Fruit fly (Drosophila melanogaster) whole organism, embryonic: Measurements from ENCODE around the gene CG4230.

Experiments used
- Abd-B ChIP-seq: fragments of 200-800 bp; sonication (Bioruptor generic); optimal IDR thresholded peaks from 2 replicates; lab custom pipeline; 2018; ENCODE audit warnings: missing biosample characterization, mild to moderate bottlenecking, missing genetic modification characterization, moderate library complexity
- Adf1 ChIP-seq: fragments of 200-800 bp; sonication (Bioruptor generic); IDR thresholded peaks from 2 replicates; pipeline ENCODE4 v1.3.6; 2022; ENCODE audit warnings: missing biosample characterization, missing genetic modification characterization
- CG10147 ChIP-seq: fragments of 200-800 bp; sonication (Bioruptor generic); optimal IDR thresholded peaks from 2 replicates; lab custom pipeline; 2019; ENCODE audit warnings: missing biosample characterization, mild to moderate bottlenecking, missing genetic modification characterization, moderate library complexity
- CG11085 ChIP-seq: fragments of 200-800 bp; sonication (Bioruptor generic); IDR thresholded peaks from 2 replicates; pipeline ENCODE4 v1.3.6; 2022; ENCODE audit warnings: missing biosample characterization, missing genetic modification characterization
- CG11560 ChIP-seq: fragments of 200-800 bp; sonication (Bioruptor generic); IDR thresholded peaks from 3 replicates; pipeline ENCODE4 v1.3.6; 2022; ENCODE audit warnings: missing biosample characterization, missing genetic modification characterization
- CG12391 ChIP-seq: fragments of 200-800 bp; sonication (Bioruptor generic); optimal IDR thresholded peaks from 3 replicates; lab custom pipeline; 2018; ENCODE audit warnings: missing biosample characterization, mild to moderate bottlenecking, missing genetic modification characterization, moderate library complexity
- CG14965 ChIP-seq: fragments of 200-800 bp; sonication (Bioruptor generic); optimal IDR thresholded peaks from 2 replicates; lab custom pipeline; 2016; ENCODE audit warnings: missing biosample characterization, missing genetic modification characterization, borderline replicate concordance
- CG1647 ChIP-seq: fragments of 200-800 bp; sonication (Bioruptor generic); optimal IDR thresholded peaks from 3 replicates; lab custom pipeline; 2016; ENCODE audit warnings: missing biosample characterization, missing genetic modification characterization
- CG16815 ChIP-seq: fragments of 200-800 bp; sonication (Bioruptor generic); optimal IDR thresholded peaks from 3 replicates; lab custom pipeline; 2017; ENCODE audit warnings: missing biosample characterization, mild to moderate bottlenecking, missing genetic modification characterization
- CG17802 ChIP-seq: fragments of 200-800 bp; sonication (Bioruptor generic); optimal IDR thresholded peaks from 2 replicates; lab custom pipeline; 2018; ENCODE audit warnings: missing biosample characterization, mild to moderate bottlenecking, missing genetic modification characterization, moderate library complexity
- CG31224 ChIP-seq: fragments of 200-800 bp; sonication (Bioruptor generic); IDR thresholded peaks from 2 replicates; pipeline ENCODE4 v1.3.6; 2022; ENCODE audit warnings: missing biosample characterization, missing genetic modification characterization
- CG31365 ChIP-seq: fragments of 200-800 bp; sonication (Bioruptor generic); optimal IDR thresholded peaks from 2 replicates; lab custom pipeline; 2018; ENCODE audit warnings: missing biosample characterization, mild to moderate bottlenecking, missing genetic modification characterization
- CG31388 ChIP-seq: fragments of 200-800 bp; sonication (Bioruptor generic); optimal IDR thresholded peaks from 2 replicates; lab custom pipeline; 2016; ENCODE audit warnings: missing biosample characterization, missing genetic modification characterization
- CG4404 ChIP-seq: fragments of 200-800 bp; sonication (Bioruptor generic); IDR thresholded peaks from 2 replicates; pipeline ENCODE4 v1.3.6; 2022; ENCODE audit warnings: missing biosample characterization, missing genetic modification characterization
- CG4617 ChIP-seq: fragments of 200-800 bp; sonication (Bioruptor generic); optimal IDR thresholded peaks from 3 replicates; lab custom pipeline; 2016; ENCODE audit warnings: missing biosample characterization, missing genetic modification characterization, borderline replicate concordance
- CG5180 ChIP-seq: fragments of 200-800 bp; sonication (Bioruptor generic); optimal IDR thresholded peaks from 3 replicates; lab custom pipeline; 2017; ENCODE audit warnings: missing biosample characterization, missing genetic modification characterization, mild to moderate bottlenecking, moderate library complexity, missing genetic modification reagents
- CG7357 ChIP-seq: fragments of 200-800 bp; sonication (Bioruptor generic); IDR thresholded peaks from 3 replicates; pipeline ENCODE4 v1.3.6; 2022; ENCODE audit warnings: missing biosample characterization, missing genetic modification characterization
- CG7963 ChIP-seq: fragments of 200-800 bp; sonication (Bioruptor generic); IDR thresholded peaks from 3 replicates; pipeline ENCODE4 v1.3.6; 2022; ENCODE audit warnings: missing biosample characterization, missing genetic modification characterization; ENCODE audit not compliant: partially characterized antibody
- CG8281 ChIP-seq: fragments of 200-800 bp; sonication (Bioruptor generic); optimal IDR thresholded peaks from 2 replicates; lab custom pipeline; 2018; ENCODE audit warnings: missing biosample characterization, mild to moderate bottlenecking, missing genetic modification characterization, moderate library complexity
- D19A ChIP-seq: fragments of 200-800 bp; optimal IDR thresholded peaks from 3 replicates; lab custom pipeline; 2019; ENCODE audit warnings: missing biosample characterization, mild to moderate bottlenecking, missing genetic modification characterization, moderate library complexity
- Dref ChIP-seq: fragments of 200-800 bp; sonication (Bioruptor generic); IDR thresholded peaks from 2 replicates; pipeline ENCODE4 v1.3.6; 2022; ENCODE audit warnings: missing biosample characterization, missing genetic modification characterization
- Elba2 ChIP-seq: fragments of 200-800 bp; sonication (Bioruptor generic); optimal IDR thresholded peaks from 3 replicates; lab custom pipeline; 2016; ENCODE audit warnings: missing biosample characterization, missing genetic modification characterization
- Hr3 ChIP-seq: fragments of 200-800 bp; sonication (Bioruptor generic); optimal IDR thresholded peaks from 3 replicates; lab custom pipeline; 2016; ENCODE audit warnings: missing biosample characterization, missing genetic modification characterization
- Jarid2 ChIP-seq: fragments of 200-800 bp; sonication (Bioruptor generic); optimal IDR thresholded peaks from 3 replicates; lab custom pipeline; 2017; ENCODE audit warnings: mild to moderate bottlenecking, missing biosample characterization, missing genetic modification reagents, missing genetic modification characterization
- Lhr ChIP-seq: fragments of 200-800 bp; sonication (Bioruptor generic); optimal IDR thresholded peaks from 3 replicates; lab custom pipeline; 2017; ENCODE audit warnings: mild to moderate bottlenecking, missing biosample characterization, missing genetic modification reagents, missing genetic modification characterization
- NfI ChIP-seq: fragments of 200-800 bp; sonication (Bioruptor generic); optimal IDR thresholded peaks from 3 replicates; lab custom pipeline; 2018; ENCODE audit warnings: missing biosample characterization, mild to moderate bottlenecking, missing genetic modification characterization, moderate library complexity
- Side ChIP-seq: fragments of 200-800 bp; sonication (Bioruptor generic); optimal IDR thresholded peaks from 2 replicates; lab custom pipeline; 2016; ENCODE audit warnings: missing biosample characterization, missing genetic modification characterization
- TFAM ChIP-seq: fragments of 200-800 bp; sonication (Bioruptor generic); optimal IDR thresholded peaks from 2 replicates; lab custom pipeline; 2017; ENCODE audit warnings: missing biosample characterization, missing genetic modification characterization, inconsistent platforms
- Tbp ChIP-seq: fragments of >200 bp; optimal IDR thresholded peaks from 2 replicates; lab custom pipeline; 2018; ENCODE audit warnings: missing biosample characterization, missing genetic modification characterization
- Xbp1 ChIP-seq: fragments of 200-800 bp; sonication (Bioruptor generic); optimal IDR thresholded peaks from 3 replicates; lab custom pipeline; 2016; ENCODE audit warnings: missing biosample characterization, mild to moderate bottlenecking, missing genetic modification characterization
- ac ChIP-seq: fragments of 200-800 bp; sonication (Bioruptor generic); optimal IDR thresholded peaks from 3 replicates; lab custom pipeline; 2017; ENCODE audit warnings: missing biosample characterization, mild to moderate bottlenecking, missing genetic modification characterization
- ara ChIP-seq: fragments of 200-800 bp; sonication (Bioruptor generic); IDR thresholded peaks from 2 replicates; pipeline ENCODE4 v1.3.6; 2022; ENCODE audit warnings: missing biosample characterization, missing genetic modification characterization
- gce ChIP-seq: fragments of 200-800 bp; sonication (Bioruptor generic); IDR thresholded peaks from 3 replicates; pipeline ENCODE4 v1.3.6; 2022; ENCODE audit warnings: missing biosample characterization, missing genetic modification characterization
- ken ChIP-seq: fragments of 200-800 bp; sonication (Bioruptor generic); IDR thresholded peaks from 3 replicates; pipeline ENCODE4 v1.3.6; 2022; ENCODE audit warnings: missing biosample characterization, missing genetic modification characterization
- lola ChIP-seq, 3 experiments: fragments of >200 bp in 2 of 3; fragments of 200-800 bp in 1 of 3; sonication (Bioruptor generic) in 1 of 3; optimal IDR thresholded peaks; 2 replicates each; lab custom pipeline; 2017 to 2019; ENCODE audit warnings: missing biosample characterization in 3 of 3, missing genetic modification characterization in 3 of 3, mild to moderate bottlenecking in 1 of 3, moderate library complexity in 1 of 3
- mirr ChIP-seq: fragments of 200-800 bp; sonication (Bioruptor generic); optimal IDR thresholded peaks from 3 replicates; lab custom pipeline; 2018; ENCODE audit warnings: missing biosample characterization, mild to moderate bottlenecking, missing genetic modification characterization
- oc ChIP-seq: fragments of 200-800 bp; sonication (Bioruptor generic); optimal IDR thresholded peaks from 2 replicates; lab custom pipeline; 2018; ENCODE audit warnings: missing biosample characterization, mild to moderate bottlenecking, missing genetic modification characterization, moderate library complexity
- slbo ChIP-seq: fragments of 200-800 bp; sonication (Bioruptor generic); IDR thresholded peaks from 2 replicates; pipeline ENCODE4 v1.3.6; 2022; ENCODE audit warnings: missing biosample characterization, missing genetic modification characterization
- sna ChIP-seq: fragments of 200-800 bp; sonication (Bioruptor generic); IDR thresholded peaks from 2 replicates; pipeline ENCODE4 v1.3.6; 2022; ENCODE audit warnings: missing biosample characterization, missing genetic modification characterization; ENCODE audit not compliant: partially characterized antibody
- tin ChIP-seq: fragments of 200-800 bp; sonication (Bioruptor generic); optimal IDR thresholded peaks from 3 replicates; lab custom pipeline; 2016; ENCODE audit warnings: missing biosample characterization, missing genetic modification characterization
- trem ChIP-seq: fragments of 200-800 bp; optimal IDR thresholded peaks from 3 replicates; lab custom pipeline; 2019; ENCODE audit warnings: missing biosample characterization, mild to moderate bottlenecking, missing genetic modification characterization, moderate library complexity
- vnd ChIP-seq: fragments of 200-800 bp; sonication (Bioruptor generic); IDR thresholded peaks from 3 replicates; pipeline ENCODE4 v1.3.6; 2022; ENCODE audit warnings: missing biosample characterization, missing genetic modification characterization; ENCODE audit not compliant: partially characterized antibody
- z ChIP-seq: fragments of 200-800 bp; sonication (Bioruptor generic); IDR thresholded peaks from 3 replicates; pipeline ENCODE4 v1.3.6; 2022; ENCODE audit warnings: missing biosample characterization, missing genetic modification characterization

Gene CG4230

DNA sequence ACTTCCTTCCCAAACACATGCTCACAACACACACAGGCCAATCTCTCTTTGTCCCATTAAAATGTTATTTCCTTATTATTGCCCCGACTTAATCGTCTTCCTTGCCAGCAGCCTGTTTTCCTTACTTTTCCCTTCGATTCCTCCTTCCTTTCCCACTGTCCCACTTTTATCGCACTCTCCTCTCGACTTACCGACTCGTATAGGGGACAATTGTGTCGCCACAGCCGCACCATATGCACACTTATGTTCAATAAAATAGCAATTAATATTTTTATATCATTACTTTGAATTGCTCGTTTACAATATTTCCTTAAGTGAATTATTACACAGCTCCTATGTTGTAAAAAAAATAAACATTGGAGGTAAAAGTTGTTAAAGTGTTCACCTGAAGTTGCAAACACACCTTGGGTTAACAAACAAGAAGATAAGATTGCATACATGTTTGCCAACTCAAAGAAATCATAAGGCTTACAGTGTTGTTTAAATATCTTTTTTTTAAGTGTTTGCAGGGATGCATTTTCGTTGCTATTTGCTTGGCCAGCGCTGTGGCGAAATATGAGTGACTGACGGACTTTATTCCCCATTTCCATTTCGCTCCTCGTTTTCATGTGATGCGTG lies 9.0 kb upstream of the CG4230 start (continued):
- TF ChIP-seq CG11085 (GFP tag; lab: Robert Waterston, UW) (0 out of 2 replicates have a peak, but pooled peaks have one; percentile 7), CG11560 (no peak), CG1647 (peak; percentile 82), Hr3 (peak; percentile 48), ac (peak; percentile 43), lola (GFP tag; optimal IDR thresholded peaks at IDR 0.05; lab: Kevin White, UChicago) (peak in 1 of 3 experiments; percentile 67), CG7963 (no peak), sna (no peak), Xbp1 (GFP tag; lab: Kevin White, UChicago) (peak; percentile 77), CG14965 (GFP tag; lab: Kevin White, UChicago) (peak; percentile 14), ken (GFP tag; lab: Robert Waterston, UW) (0 out of 3 replicates have a peak, but pooled peaks have one; percentile 33), CG31224 (GFP tag; lab: Robert Waterston, UW) (no peak), tin (GFP tag; lab: Kevin White, UChicago) (peak; percentile 49), Adf1 (no peak), z (GFP tag; lab: Robert Waterston, UW) (peak; percentile 30; the same call in 1 of the 3 replicates), D19A (peak; percentile 76), mirr (peak; percentile 48), CG4617 (GFP tag; lab: Kevin White, UChicago) (peak; percentile 49), CG16815 (GFP tag; lab: Kevin White, UChicago) (peak; percentile 52), vnd (GFP tag; lab: Robert Waterston, UW) (no peak), ara (GFP tag; lab: Robert Waterston, UW) (peak; percentile 62; the same call in 1 of the 2 replicates), TFAM (GFP tag; lab: Kevin White, UChicago) (no peak), oc (tag; lab: Kevin White, UChicago) (peak; percentile 50), CG31365 (tag; lab: Kevin White, UChicago) (peak; percentile 49), CG5180 (GFP tag; lab: Kevin White, UChicago) (peak; percentile 76), CG31388 (GFP tag; lab: Kevin White, UChicago) (peak; percentile 29), trem (tag; lab: Kevin White, UChicago) (peak; percentile 67), Abd-B (peak; percentile 61), CG10147 (GFP tag; lab: Kevin White, UChicago) (peak; percentile 77), Elba2 (GFP tag; lab: Kevin White, UChicago) (no peak), slbo (GFP tag; lab: Robert Waterston, UW) (peak; percentile 63; the same call in 1 of the 2 replicates), NfI (GFP tag; lab: Kevin White, UChicago) (peak; percentile 79), CG4404 (GFP tag; lab: Robert Waterston, UW) (no peak), Lhr (GFP tag; lab: Kevin White, UChicago) (no peak), CG12391 (peak; percentile 82), CG8281 (tag; lab: Kevin White, UChicago) (peak; percentile 67), gce (GFP tag; lab: Robert Waterston, UW) (peak; percentile 54; the same call in 1 of the 3 replicates), CG7357 (GFP tag; lab: Robert Waterston, UW) (peak; percentile 23; the same call in 1 of the 3 replicates), CG17802 (peak; percentile 34), Tbp (GFP tag; lab: Kevin White, UChicago) (no peak), Dref (GFP tag; lab: Robert Waterston, UW) (no peak), Side (peak; percentile 55), Jarid2 (GFP tag; lab: Kevin White, UChicago) (peak; percentile 53)
